Worm (Caenorhabditis elegans) whole organism, L3 larva: Measurements from ENCODE around the gene D2007.1.

Source experiments
- ZK546.5 ChIP-seq: sonication (generic microtip); optimal IDR thresholded peaks from 2 replicates; lab custom pipeline; 2017; ENCODE audit warnings: missing biosample characterization, missing genetic modification characterization
- aly-2 ChIP-seq: fragments of 150-350 bp; optimal IDR thresholded peaks from 2 replicates; lab custom pipeline; 2014; ENCODE audit warnings: missing biosample characterization, missing genetic modification characterization
- ama-1 ChIP-seq: fragments of 150-350 bp; optimal IDR thresholded peaks from 2 replicates; lab custom pipeline; 2018
- ceh-82 ChIP-seq: fragments of 150-350 bp; optimal IDR thresholded peaks from 2 replicates; lab custom pipeline; 2014; ENCODE audit warnings: missing biosample characterization, missing genetic modification characterization
- elt-1 ChIP-seq: fragments of 150-350 bp; optimal IDR thresholded peaks from 2 replicates; lab custom pipeline; 2014; ENCODE audit warnings: missing biosample characterization, missing genetic modification characterization
- fkh-10 ChIP-seq: sonication (generic microtip); optimal IDR thresholded peaks from 2 replicates; lab custom pipeline; 2017; ENCODE audit warnings: missing biosample characterization, missing genetic modification reagents, missing genetic modification characterization
- fos-1 ChIP-seq: fragments of 150-350 bp; optimal IDR thresholded peaks from 2 replicates; lab custom pipeline; 2014; ENCODE audit warnings: missing biosample characterization, missing genetic modification characterization
- lin-15B ChIP-seq: fragments of 150-350 bp; optimal IDR thresholded peaks from 2 replicates; lab custom pipeline; 2014; ENCODE audit warnings: missing biosample characterization, missing genetic modification characterization
- mdl-1 ChIP-seq: fragments of 150-350 bp; optimal IDR thresholded peaks from 2 replicates; lab custom pipeline; 2014; ENCODE audit warnings: missing biosample characterization, missing genetic modification characterization
- nhr-12 ChIP-seq: fragments of 150-350 bp; optimal IDR thresholded peaks from 2 replicates; lab custom pipeline; 2014; ENCODE audit warnings: missing biosample characterization, missing genetic modification characterization
- unc-39 ChIP-seq: sonication (generic microtip); optimal IDR thresholded peaks from 4 replicates; lab custom pipeline; 2017; ENCODE audit warnings: missing biosample characterization, missing genetic modification characterization
- unc-62 ChIP-seq: fragments of 150-350 bp; sonication (generic microtip); optimal IDR thresholded peaks from 4 replicates; lab custom pipeline; 2014; ENCODE audit warnings: missing biosample characterization, missing genetic modification reagents, missing genetic modification characterization
- ztf-11 ChIP-seq: fragments of 150-350 bp; optimal IDR thresholded peaks from 2 replicates; lab custom pipeline; 2014; ENCODE audit warnings: missing biosample characterization, missing genetic modification characterization
- ztf-4 ChIP-seq: fragments of 150-350 bp; optimal IDR thresholded peaks from 2 replicates; lab custom pipeline; 2014; ENCODE audit warnings: missing biosample characterization, missing genetic modification characterization

- no peak for TF ChIP-seq nhr-12 (tag; lab: Kevin White, UChicago)
- TF ChIP-seq ceh-82 (tag; lab: Kevin White, UChicago) = no peak
- TF ChIP-seq unc-39 (tag; lab: Kevin White, UChicago) = no peak
- no peak for TF ChIP-seq fkh-10
- TF ChIP-seq lin-15B (tag; lab: Kevin White, UChicago) = no peak
- TF ChIP-seq ztf-11 = no peak
- TF ChIP-seq mdl-1 = no peak
- TF ChIP-seq aly-2 (tag; lab: Kevin White, UChicago) = no peak
- no peak for TF ChIP-seq ZK546.5 (tag; lab: Kevin White, UChicago)
- TF ChIP-seq unc-62 (GFP tag; lab: Kevin White, UChicago) = no peak
- no peak for TF ChIP-seq fos-1 (tag; lab: Kevin White, UChicago)
- no peak for TF ChIP-seq ztf-4 (tag; lab: Kevin White, UChicago)
- no peak for TF ChIP-seq elt-1 (tag; lab: Kevin White, UChicago)
- no peak for TF ChIP-seq ama-1
Measured at ce11 chrIII:8154423-8154822, 843 bp upstream of the D2007.1 start.
